Worm (Caenorhabditis elegans) whole organism, midembryonic: ENCODE measurements around the gene F49C12.7.

Experiments used
- cog-1 ChIP-seq: sonication (generic microtip); optimal IDR thresholded peaks from 2 replicates; lab custom pipeline; 2016; ENCODE audit warnings: missing genetic modification characterization, missing compliant biosample characterization
- flt-1 ChIP-seq: fragments of 200-800 bp; sonication (Bioruptor generic); IDR thresholded peaks from 2 replicates; pipeline ENCODE4 v1.3.6; 2022; ENCODE audit warnings: missing genetic modification characterization, missing compliant biosample characterization
- klf-2 ChIP-seq: fragments of 200-800 bp; sonication (Bioruptor generic); conservative IDR thresholded peaks from 2 replicates; pipeline ENCODE4 v1.3.6; 2022; ENCODE audit warnings: missing genetic modification reagents, missing genetic modification characterization, missing compliant biosample characterization

ce11 chrIV:9318147-9318546 is 5.4 kb upstream of the F49C12.7 start:
- TF ChIP-seq cog-1 (tag; lab: Kevin White, UChicago) (no peak), klf-2 (GFP tag; lab: Robert Waterston, UW) (no peak), flt-1 (GFP tag; lab: Robert Waterston, UW) (no peak)
